Worm (Caenorhabditis elegans): Measurements from ENCODE around the gene gbb-2.

Gene gbb-2

ce11 chrIV:4530170-4530569 is 23.6 kb upstream of the gbb-2 start, which contains the start of gene ZK185.3:
Gene ZK185.3, minus strand, starts transcription at chrIV:4530432.
- no peak for TF ChIP-seq med-1 (GFP tag; optimal IDR thresholded peaks at IDR 0.05; ENCODE audit: insufficient read depth)
- no peak for TF ChIP-seq ztf-29 (GFP tag; IDR thresholded peaks at IDR 0.05)
- TF ChIP-seq flt-1 (GFP tag; IDR thresholded peaks at IDR 0.05) = no peak
- TF ChIP-seq tab-1 (GFP tag; IDR thresholded peaks at IDR 0.05) = no peak
- no peak for TF ChIP-seq T22C8.4 (GFP tag; IDR thresholded peaks at IDR 0.05)
- TF ChIP-seq ref-1 (GFP tag; conservative IDR thresholded peaks at IDR 0.05) = no peak

ce11 chrIV:4526724-4527123 is 20.2 kb upstream of the gbb-2 start:
- no peak for TF ChIP-seq T22C8.4 (GFP tag; IDR thresholded peaks at IDR 0.05)
- no peak for TF ChIP-seq ztf-29 (GFP tag; IDR thresholded peaks at IDR 0.05)
- TF ChIP-seq ref-1 (GFP tag; conservative IDR thresholded peaks at IDR 0.05) = no peak
- TF ChIP-seq flt-1 (GFP tag; IDR thresholded peaks at IDR 0.05) = no peak

- no peak for TF ChIP-seq med-1 (GFP tag; optimal IDR thresholded peaks at IDR 0.05; ENCODE audit: insufficient read depth)
Measured at ce11 chrIV:4526028-4526427, 19.5 kb upstream of the gbb-2 start.

- TF ChIP-seq ref-1 (GFP tag; conservative IDR thresholded peaks at IDR 0.05) = no peak
- TF ChIP-seq T22C8.4 (GFP tag; IDR thresholded peaks at IDR 0.05) = no peak
- no peak for TF ChIP-seq ztf-29 (GFP tag; IDR thresholded peaks at IDR 0.05)
Measured at ce11 chrIV:4524943-4525342, 18.4 kb upstream of the gbb-2 start, which contains the start of gene ZK180.6. Gene ZK180.6, minus strand, starts transcription at chrIV:4525043.

ce11 chrIV:4523461-4523860 is 16.9 kb upstream of the gbb-2 start:
- no peak for TF ChIP-seq klf-2 (GFP tag; conservative IDR thresholded peaks at IDR 0.05)
- no peak for TF ChIP-seq T22C8.4 (GFP tag; IDR thresholded peaks at IDR 0.05)
- no peak for TF ChIP-seq ztf-23 (GFP tag; IDR thresholded peaks at IDR 0.05)
- no peak for TF ChIP-seq tab-1 (GFP tag; IDR thresholded peaks at IDR 0.05)
- TF ChIP-seq cog-1 (tag; optimal IDR thresholded peaks at IDR 0.05) = no peak
- TF ChIP-seq ref-1 (GFP tag; conservative IDR thresholded peaks at IDR 0.05) = no peak
- no peak for TF ChIP-seq med-1 (GFP tag; optimal IDR thresholded peaks at IDR 0.05; ENCODE audit: insufficient read depth)
- no peak for TF ChIP-seq ztf-29 (GFP tag; IDR thresholded peaks at IDR 0.05)

- TF ChIP-seq ztf-29 (GFP tag; IDR thresholded peaks at IDR 0.05) (no peak), flt-1 (GFP tag; IDR thresholded peaks at IDR 0.05) (no peak), T22C8.4 (GFP tag; IDR thresholded peaks at IDR 0.05) (no peak), med-1 (GFP tag; optimal IDR thresholded peaks at IDR 0.05; ENCODE audit: insufficient read depth) (no peak), cog-1 (tag; optimal IDR thresholded peaks at IDR 0.05) (no peak), tab-1 (GFP tag; IDR thresholded peaks at IDR 0.05) (no peak), ztf-23 (GFP tag; IDR thresholded peaks at IDR 0.05) (no peak), ref-1 (GFP tag; conservative IDR thresholded peaks at IDR 0.05) (no peak), klf-2 (GFP tag; conservative IDR thresholded peaks at IDR 0.05) (no peak)
Measured at ce11 chrIV:4519714-4520113, 13.2 kb upstream of the gbb-2 start.

ce11 chrIV:4518111-4518510 is 11.6 kb upstream of the gbb-2 start:
- TF ChIP-seq tab-1 (GFP tag; IDR thresholded peaks at IDR 0.05) (no peak), med-1 (GFP tag; optimal IDR thresholded peaks at IDR 0.05; ENCODE audit: insufficient read depth) (no peak), ztf-23 (GFP tag; IDR thresholded peaks at IDR 0.05) (no peak)

ce11 chrIV:4517066-4517465 is 10.5 kb upstream of the gbb-2 start, which contains the start of gene ZK180.5:
Gene ZK180.5, minus strand, starts transcription at chrIV:4517166.
- no peak for TF ChIP-seq ztf-23 (GFP tag; IDR thresholded peaks at IDR 0.05)
- no peak for TF ChIP-seq klf-2 (GFP tag; conservative IDR thresholded peaks at IDR 0.05)
- no peak for TF ChIP-seq T22C8.4 (GFP tag; IDR thresholded peaks at IDR 0.05)
- TF ChIP-seq cog-1 (tag; optimal IDR thresholded peaks at IDR 0.05) = no peak
- TF ChIP-seq ztf-29 (GFP tag; IDR thresholded peaks at IDR 0.05) = no peak
- no peak for TF ChIP-seq flt-1 (GFP tag; IDR thresholded peaks at IDR 0.05)
- TF ChIP-seq ref-1 (GFP tag; conservative IDR thresholded peaks at IDR 0.05) = no peak
- TF ChIP-seq tab-1 (GFP tag; IDR thresholded peaks at IDR 0.05) = no peak
- TF ChIP-seq med-1 (GFP tag; optimal IDR thresholded peaks at IDR 0.05; ENCODE audit: insufficient read depth) = no peak

- TF ChIP-seq ztf-23 (GFP tag; IDR thresholded peaks at IDR 0.05) = no peak
Measured at ce11 chrIV:4516478-4516877, 9.9 kb upstream of the gbb-2 start.

- peak; percentile 3 for TF ChIP-seq med-1 (GFP tag; optimal IDR thresholded peaks at IDR 0.05; ENCODE audit: insufficient read depth)
- TF ChIP-seq klf-2 (GFP tag; conservative IDR thresholded peaks at IDR 0.05) = no peak
- 0 out of 2 replicates have a peak, but pooled peaks have one; percentile 28 for TF ChIP-seq ztf-23 (GFP tag; IDR thresholded peaks at IDR 0.05)
- peak; percentile 75; the same call in 1 of the 2 replicates for TF ChIP-seq ztf-29 (GFP tag; IDR thresholded peaks at IDR 0.05)
- peak; percentile 12 for TF ChIP-seq cog-1 (tag; optimal IDR thresholded peaks at IDR 0.05)
- TF ChIP-seq T22C8.4 (GFP tag; IDR thresholded peaks at IDR 0.05) = no peak
- TF ChIP-seq flt-1 (GFP tag; IDR thresholded peaks at IDR 0.05) = 0 out of 2 replicates have a peak, but pooled peaks have one; percentile 22
- TF ChIP-seq tab-1 (GFP tag; IDR thresholded peaks at IDR 0.05) = no peak; the same call in 1 of the 2 replicates
- TF ChIP-seq ref-1 (GFP tag; conservative IDR thresholded peaks at IDR 0.05) = no peak
Measured at ce11 chrIV:4513269-4513819, 6.8 kb upstream of the gbb-2 start, which contains the start of gene sar-1. Gene sar-1, minus strand, starts transcription at chrIV:4513319.

ce11 chrIV:4511259-4511890 is 4.8 kb upstream of the gbb-2 start, which contains the start of the genes rfth-1 and ZK180.8:
Gene rfth-1, minus strand, starts transcription at chrIV:4511309.
Gene ZK180.8, minus strand, starts transcription at chrIV:4511724.
- TF ChIP-seq cog-1 (tag; optimal IDR thresholded peaks at IDR 0.05) (no peak), klf-2 (GFP tag; conservative IDR thresholded peaks at IDR 0.05) (no peak)
